Worm (Caenorhabditis elegans): ENCODE measurements around the gene ttr-24.

DNA sequence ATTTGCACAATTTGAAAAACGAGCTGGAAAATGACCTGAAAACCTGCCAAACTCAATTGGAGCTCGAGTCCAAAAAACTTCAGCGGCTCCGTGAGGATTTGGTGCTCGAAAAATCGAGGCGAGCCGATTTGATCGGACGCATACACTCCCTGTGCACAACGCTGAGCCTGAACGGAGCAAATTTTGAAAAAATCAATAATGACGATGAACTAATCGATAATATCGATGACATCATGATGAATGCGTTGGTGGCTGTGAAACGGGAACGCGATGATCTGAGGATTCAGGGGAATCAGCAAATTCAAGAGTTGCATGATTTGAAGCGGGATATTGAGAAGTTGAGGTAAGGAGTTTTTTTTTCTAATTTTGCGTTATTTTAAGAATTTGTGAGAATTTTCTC, 49.1 kb upstream of the ttr-24 start:
- TF ChIP-seq pha-4 (tag; optimal IDR thresholded peaks at IDR 0.05) (no peak), nhr-27 (tag; optimal IDR thresholded peaks at IDR 0.05) (no peak), ama-1 (optimal IDR thresholded peaks at IDR 0.05) (no peak), ama-1 (GFP tag; optimal IDR thresholded peaks at IDR 0.05) (no peak), madf-6 (GFP tag; IDR thresholded peaks at IDR 0.05) (no peak), nfya-1 (tag; optimal IDR thresholded peaks at IDR 0.05; ENCODE audit: borderline replicate concordance, insufficient read depth) (no peak), aptf-3 (GFP tag; IDR thresholded peaks at IDR 0.05) (no peak)
